Fruit fly (Drosophila melanogaster) whole organism, embryonic: ENCODE measurements around the gene CG14882.

Experiments used
- Ada2b ChIP-seq: fragments of 200-800 bp; sonication (Bioruptor generic); IDR thresholded peaks from 2 replicates; pipeline ENCODE4 v1.3.6; 2022; ENCODE audit warnings: missing biosample characterization, missing genetic modification characterization
- BEAF-32 ChIP-seq: fragments of 200-800 bp; sonication (Bioruptor generic); optimal IDR thresholded peaks from 3 replicates; lab custom pipeline; 2017; ENCODE audit warnings: missing biosample characterization, missing genetic modification characterization, mild to moderate bottlenecking, moderate library complexity, missing genetic modification reagents
- CG12071 ChIP-seq: fragments of 200-800 bp; sonication (Bioruptor generic); optimal IDR thresholded peaks from 3 replicates; lab custom pipeline; 2018; ENCODE audit warnings: missing biosample characterization, mild to moderate bottlenecking, missing genetic modification characterization
- CG12155 ChIP-seq: fragments of 200-800 bp; sonication (Bioruptor generic); optimal IDR thresholded peaks from 3 replicates; lab custom pipeline; 2016; ENCODE audit warnings: missing biosample characterization, missing genetic modification characterization
- CG12744 ChIP-seq: fragments of 200-800 bp; sonication (Bioruptor generic); optimal IDR thresholded peaks from 2 replicates; lab custom pipeline; 2016; ENCODE audit warnings: missing biosample characterization, missing genetic modification characterization
- CG13287 ChIP-seq: fragments of 200-800 bp; sonication (Bioruptor generic); IDR thresholded peaks from 2 replicates; pipeline ENCODE4 v1.3.6; 2022; ENCODE audit warnings: missing biosample characterization, missing genetic modification characterization; ENCODE audit not compliant: partially characterized antibody
- CG13296 ChIP-seq: fragments of 200-800 bp; sonication (Bioruptor generic); optimal IDR thresholded peaks from 3 replicates; lab custom pipeline; 2018; ENCODE audit warnings: missing biosample characterization, mild to moderate bottlenecking, missing genetic modification characterization
- CG13894 ChIP-seq: fragments of 200-800 bp; sonication (Bioruptor generic); optimal IDR thresholded peaks from 3 replicates; lab custom pipeline; 2018; ENCODE audit warnings: missing biosample characterization, mild to moderate bottlenecking, missing genetic modification characterization, moderate library complexity
- CG1529 ChIP-seq: fragments of 200-800 bp; sonication (Bioruptor generic); optimal IDR thresholded peaks from 3 replicates; lab custom pipeline; 2018; ENCODE audit warnings: missing biosample characterization, missing genetic modification characterization
- CG16815 ChIP-seq: fragments of 200-800 bp; sonication (Bioruptor generic); optimal IDR thresholded peaks from 3 replicates; lab custom pipeline; 2017; ENCODE audit warnings: missing biosample characterization, mild to moderate bottlenecking, missing genetic modification characterization
- CG17361 ChIP-seq: fragments of 200-800 bp; sonication (Bioruptor generic); IDR thresholded peaks from 3 replicates; pipeline ENCODE4 v1.3.6; 2022; ENCODE audit warnings: missing biosample characterization, missing genetic modification characterization
- CG2120 ChIP-seq: fragments of 200-800 bp; sonication (Bioruptor generic); optimal IDR thresholded peaks from 3 replicates; lab custom pipeline; 2016; ENCODE audit warnings: missing biosample characterization, missing genetic modification characterization
- CG30020 ChIP-seq: fragments of 200-800 bp; optimal IDR thresholded peaks from 2 replicates; lab custom pipeline; 2019; ENCODE audit warnings: missing biosample characterization, mild to moderate bottlenecking, missing genetic modification characterization, moderate library complexity
- CG31441 ChIP-seq: fragments of 200-800 bp; sonication (Bioruptor generic); IDR thresholded peaks from 2 replicates; pipeline ENCODE4 v1.3.6; 2022; ENCODE audit warnings: missing biosample characterization, missing genetic modification characterization
- CG3281 ChIP-seq: fragments of 200-800 bp; sonication (Bioruptor generic); optimal IDR thresholded peaks from 3 replicates; lab custom pipeline; 2017; ENCODE audit warnings: missing biosample characterization, mild to moderate bottlenecking, missing genetic modification characterization
- CG3847 ChIP-seq: fragments of 200-800 bp; sonication (Bioruptor generic); IDR thresholded peaks from 2 replicates; pipeline ENCODE4 v1.3.6; 2022; ENCODE audit warnings: missing biosample characterization, missing genetic modification characterization
- CG4854 ChIP-seq: fragments of 200-800 bp; sonication (Bioruptor generic); optimal IDR thresholded peaks from 2 replicates; lab custom pipeline; 2016; ENCODE audit warnings: missing biosample characterization, missing genetic modification characterization, inconsistent platforms
- CG6765 ChIP-seq: fragments of 200-800 bp; sonication (Bioruptor generic); optimal IDR thresholded peaks from 3 replicates; lab custom pipeline; 2017; ENCODE audit warnings: missing biosample characterization, mild to moderate bottlenecking, missing genetic modification characterization
- CG6813 ChIP-seq: fragments of 200-800 bp; sonication (Bioruptor generic); optimal IDR thresholded peaks from 2 replicates; lab custom pipeline; 2017; ENCODE audit warnings: missing biosample characterization, missing genetic modification characterization, mild to moderate bottlenecking, moderate library complexity, missing genetic modification reagents
- CkIIα-i1 ChIP-seq: fragments of 200-800 bp; sonication (Bioruptor generic); IDR thresholded peaks from 2 replicates; pipeline ENCODE4 v1.3.6; 2022; ENCODE audit warnings: missing biosample characterization, missing genetic modification characterization
- CrebB ChIP-seq: fragments of 200-800 bp; sonication (Bioruptor generic); optimal IDR thresholded peaks from 3 replicates; lab custom pipeline; 2018; ENCODE audit warnings: missing biosample characterization, mild to moderate bottlenecking, missing genetic modification characterization
- D19A ChIP-seq: fragments of 200-800 bp; optimal IDR thresholded peaks from 3 replicates; lab custom pipeline; 2019; ENCODE audit warnings: missing biosample characterization, mild to moderate bottlenecking, missing genetic modification characterization, moderate library complexity
- Dbx ChIP-seq: fragments of 200-800 bp; sonication (Bioruptor generic); IDR thresholded peaks from 3 replicates; pipeline ENCODE4 v1.3.6; 2022; ENCODE audit warnings: missing biosample characterization, missing genetic modification characterization
- Dip3 ChIP-seq: fragments of 200-800 bp; sonication (Bioruptor generic); optimal IDR thresholded peaks from 3 replicates; lab custom pipeline; 2016; ENCODE audit warnings: missing biosample characterization, missing genetic modification characterization
- Doc3 ChIP-seq: fragments of 200-800 bp; sonication (Bioruptor generic); IDR thresholded peaks from 3 replicates; pipeline ENCODE4 v1.3.6; 2022; ENCODE audit warnings: missing biosample characterization, missing genetic modification characterization; ENCODE audit not compliant: partially characterized antibody
- Ets65A ChIP-seq: fragments of 200-800 bp; sonication (Bioruptor generic); peaks from one replicate; lab custom pipeline; 2016; ENCODE audit warnings: missing biosample characterization, missing genetic modification characterization
- HLH54F ChIP-seq: fragments of 200-800 bp; sonication (Bioruptor generic); optimal IDR thresholded peaks from 3 replicates; lab custom pipeline; 2016; ENCODE audit warnings: missing biosample characterization, missing genetic modification characterization
- HmgD ChIP-seq: fragments of 200-800 bp; sonication (Bioruptor generic); optimal IDR thresholded peaks from 3 replicates; lab custom pipeline; 2016; ENCODE audit warnings: missing biosample characterization, missing genetic modification characterization
- Hmx ChIP-seq: fragments of 200-800 bp; sonication (Bioruptor generic); optimal IDR thresholded peaks from 2 replicates; lab custom pipeline; 2016; ENCODE audit warnings: missing biosample characterization, missing genetic modification characterization
- Hr39 ChIP-seq: fragments of >200 bp; optimal IDR thresholded peaks from 2 replicates; lab custom pipeline; 2017
- Sry-β ChIP-seq: fragments of 200-800 bp; sonication (Bioruptor generic); optimal IDR thresholded peaks from 2 replicates; lab custom pipeline; 2018; ENCODE audit warnings: missing biosample characterization, mild to moderate bottlenecking, missing genetic modification characterization, moderate library complexity
- Xrp1 ChIP-seq: fragments of 200-800 bp; sonication (Bioruptor generic); IDR thresholded peaks from 2 replicates; pipeline ENCODE4 v1.3.6; 2022; ENCODE audit warnings: missing biosample characterization, missing genetic modification characterization
- YL-1 ChIP-seq: fragments of 200-800 bp; sonication (Bioruptor generic); optimal IDR thresholded peaks from 3 replicates; lab custom pipeline; 2017; ENCODE audit warnings: missing biosample characterization, mild to moderate bottlenecking, missing genetic modification characterization
- ase ChIP-seq: fragments of 200-800 bp; sonication (Bioruptor generic); IDR thresholded peaks from 3 replicates; pipeline ENCODE4 v1.3.6; 2022; ENCODE audit warnings: missing biosample characterization, missing genetic modification characterization
- cad ChIP-seq: fragments of >200 bp; optimal IDR thresholded peaks from 2 replicates; lab custom pipeline; 2017; ENCODE audit warnings: missing biosample characterization, missing genetic modification characterization
- caup ChIP-seq: fragments of 200-800 bp; sonication (Bioruptor generic); optimal IDR thresholded peaks from 3 replicates; lab custom pipeline; 2017; ENCODE audit warnings: missing biosample characterization, mild to moderate bottlenecking, missing genetic modification characterization, moderate library complexity; ENCODE audit not compliant: severe bottlenecking
- chinmo ChIP-seq: fragments of 200-800 bp; sonication (Bioruptor generic); IDR thresholded peaks from 4 replicates; pipeline ENCODE4 v1.3.6; 2022; ENCODE audit warnings: missing biosample characterization, missing genetic modification characterization; ENCODE audit not compliant: partially characterized antibody
- en ChIP-seq: fragments of 200-800 bp; sonication (Bioruptor generic); optimal IDR thresholded peaks from 2 replicates; lab custom pipeline; 2016; ENCODE audit warnings: missing biosample characterization, missing genetic modification characterization
- fd102C ChIP-seq: fragments of 200-800 bp; sonication (Bioruptor generic); optimal IDR thresholded peaks from 2 replicates; lab custom pipeline; 2018; ENCODE audit warnings: missing biosample characterization, mild to moderate bottlenecking, missing genetic modification characterization, moderate library complexity
- gce ChIP-seq: fragments of 200-800 bp; sonication (Bioruptor generic); IDR thresholded peaks from 3 replicates; pipeline ENCODE4 v1.3.6; 2022; ENCODE audit warnings: missing biosample characterization, missing genetic modification characterization
- gcm ChIP-seq: fragments of 200-800 bp; sonication (Bioruptor generic); optimal IDR thresholded peaks from 2 replicates; lab custom pipeline; 2019; ENCODE audit warnings: missing biosample characterization, mild to moderate bottlenecking, missing genetic modification characterization, moderate library complexity
- grau ChIP-seq: fragments of 200-800 bp; optimal IDR thresholded peaks from 3 replicates; lab custom pipeline; 2019; ENCODE audit warnings: missing biosample characterization, mild to moderate bottlenecking, missing genetic modification characterization, moderate library complexity
- gsb ChIP-seq: fragments of 200-800 bp; sonication (Bioruptor generic); IDR thresholded peaks from 2 replicates; pipeline ENCODE4 v1.3.6; 2022; ENCODE audit warnings: missing biosample characterization, missing genetic modification characterization
- insv ChIP-seq, 2 experiments: fragments of 200-800 bp; sonication (Bioruptor generic); optimal IDR thresholded peaks; 3 replicates each; lab custom pipeline; 2016 to 2018; ENCODE audit warnings: missing biosample characterization in 2 of 2, missing genetic modification characterization in 2 of 2
- lmd ChIP-seq: fragments of 200-800 bp; sonication (Bioruptor generic); IDR thresholded peaks from 2 replicates; pipeline ENCODE4 v1.3.6; 2022; ENCODE audit warnings: missing biosample characterization, missing genetic modification characterization
- nerfin-1 ChIP-seq: fragments of 200-800 bp; sonication (Bioruptor generic); optimal IDR thresholded peaks from 3 replicates; lab custom pipeline; 2019; ENCODE audit warnings: missing biosample characterization, mild to moderate bottlenecking, missing genetic modification characterization, moderate library complexity
- nom ChIP-seq: fragments of 200-800 bp; sonication (Bioruptor generic); optimal IDR thresholded peaks from 2 replicates; lab custom pipeline; 2017; ENCODE audit warnings: missing biosample characterization, missing genetic modification characterization, mild to moderate bottlenecking, moderate library complexity, missing genetic modification reagents
- odd ChIP-seq: fragments of 200-800 bp; sonication (Bioruptor generic); optimal IDR thresholded peaks from 2 replicates; lab custom pipeline; 2017; ENCODE audit warnings: missing biosample characterization, mild to moderate bottlenecking, missing genetic modification characterization
- peb ChIP-seq: fragments of 200-800 bp; sonication (Bioruptor generic); IDR thresholded peaks from 2 replicates; pipeline ENCODE4 v1.3.6; 2022; ENCODE audit warnings: missing biosample characterization, missing genetic modification characterization
- sisA ChIP-seq: fragments of 200-800 bp; sonication (Bioruptor generic); IDR thresholded peaks from 2 replicates; pipeline ENCODE4 v1.3.6; 2022; ENCODE audit warnings: missing biosample characterization, missing genetic modification characterization
- stc ChIP-seq: fragments of 200-800 bp; sonication (Bioruptor generic); IDR thresholded peaks from 2 replicates; pipeline ENCODE4 v1.3.6; 2022; ENCODE audit warnings: missing biosample characterization, missing genetic modification characterization
- z ChIP-seq: fragments of 200-800 bp; sonication (Bioruptor generic); IDR thresholded peaks from 3 replicates; pipeline ENCODE4 v1.3.6; 2022; ENCODE audit warnings: missing biosample characterization, missing genetic modification characterization

Gene CG14882

dm6 chr3R:16452954-16453587 is 10.1 kb downstream of the CG14882 start (continued):
- TF ChIP-seq ase (GFP tag; lab: Robert Waterston, UW) (no peak), CG13287 (GFP tag; lab: Robert Waterston, UW) (no peak), CG6765 (no peak), grau (no peak), nerfin-1 (tag; lab: Kevin White, UChicago) (no peak), CG12155 (GFP tag; lab: Kevin White, UChicago) (no peak), CG16815 (no peak), gsb (GFP tag; lab: Robert Waterston, UW) (no peak), gce (no peak), Dip3 (GFP tag; lab: Kevin White, UChicago) (no peak), lmd (GFP tag; lab: Robert Waterston, UW) (no peak), sisA (GFP tag; lab: Robert Waterston, UW) (no peak), Ets65A (GFP tag; lab: Kevin White, UChicago) (peak; percentile 31), CG3847 (no peak), gcm (GFP tag; lab: Kevin White, UChicago) (no peak), z (GFP tag; lab: Robert Waterston, UW) (peak; percentile 60; the same call in 1 of the 3 replicates), HLH54F (no peak), CG13894 (tag; lab: Kevin White, UChicago) (no peak), CG2120 (GFP tag; lab: Kevin White, UChicago) (no peak), CG12071 (no peak), CG17361 (GFP tag; lab: Robert Waterston, UW) (no peak), Sry-β (GFP tag; lab: Kevin White, UChicago) (no peak), stc (GFP tag; lab: Robert Waterston, UW) (no peak), CG4854 (GFP tag; lab: Kevin White, UChicago) (no peak), odd (GFP tag; lab: Kevin White, UChicago) (no peak), CG3281 (GFP tag; lab: Kevin White, UChicago) (no peak), CG1529 (GFP tag; lab: Kevin White, UChicago) (no peak), BEAF-32 (no peak), CG13296 (GFP tag; lab: Kevin White, UChicago) (no peak), CG31441 (no peak), chinmo (GFP tag; lab: Robert Waterston, UW) (peak; percentile 90; the same call in 3 of the 4 replicates), fd102C (GFP tag; lab: Kevin White, UChicago) (no peak), caup (GFP tag; lab: Kevin White, UChicago) (no peak), CrebB (no peak), Hr39 (lab: Kevin White, UChicago) (no peak), D19A (tag; lab: Kevin White, UChicago) (no peak), Doc3 (GFP tag; lab: Robert Waterston, UW) (no peak), CG6813 (GFP tag; lab: Kevin White, UChicago) (no peak), Hmx (no peak), cad (peak; percentile 79), Dbx (GFP tag; lab: Robert Waterston, UW) (no peak), Ada2b (GFP tag; lab: Robert Waterston, UW) (no peak), CG30020 (tag; lab: Kevin White, UChicago) (no peak), en (GFP tag; lab: Kevin White, UChicago) (no peak), YL-1 (GFP tag; lab: Kevin White, UChicago) (peak; percentile 39), Xrp1 (GFP tag; lab: Robert Waterston, UW) (no peak), HmgD (GFP tag; lab: Kevin White, UChicago) (no peak), CkIIα-i1 (GFP tag; lab: Robert Waterston, UW) (no peak), nom (GFP tag; lab: Kevin White, UChicago) (peak; percentile 36), insv (GFP tag; optimal IDR thresholded peaks at IDR 0.05; lab: Kevin White, UChicago) (no peak), CG12744 (no peak), peb (GFP tag; lab: Robert Waterston, UW) (no peak)
